Fruit fly (Drosophila melanogaster): ENCODE results near the gene CG12983.
A peak's percentile ranks its signal among the peaks of the same experiment; 100 is the strongest.

CG12983 gene

dm6 chr3L:21007364-21008254, 41.0 kb upstream of the CG12983 start (continued):
- TF ChIP-seq CG6254 (GFP tag; optimal IDR thresholded peaks at IDR 0.05) (peak; percentile 4), zen2 (GFP tag; IDR thresholded peaks at IDR 0.05; ENCODE audit: partially characterized antibody) (no peak), Deaf1 (tag; optimal IDR thresholded peaks at IDR 0.05) (no peak), CG4617 (GFP tag; optimal IDR thresholded peaks at IDR 0.05; ENCODE audit: borderline replicate concordance) (no peak), CG14014 (GFP tag; IDR thresholded peaks at IDR 0.05) (no peak), Abd-B (GFP tag; optimal IDR thresholded peaks at IDR 0.05) (no peak), Opbp (GFP tag; IDR thresholded peaks at IDR 0.05; ENCODE audit: partially characterized antibody) (no peak), wor (GFP tag; IDR thresholded peaks at IDR 0.05) (no peak), en (GFP tag; optimal IDR thresholded peaks at IDR 0.05) (no peak), Sox102F (GFP tag; optimal IDR thresholded peaks at IDR 0.05) (no peak), CG33213 (GFP tag; optimal IDR thresholded peaks at IDR 0.05) (peak; percentile 21), Trl (optimal IDR thresholded peaks at IDR 0.05) (peak; percentile 44 to 59), Trl (GFP tag; optimal IDR thresholded peaks at IDR 0.05) (peak; percentile 18), slou (GFP tag; optimal IDR thresholded peaks at IDR 0.05) (no peak), CG3407 (GFP tag; optimal IDR thresholded peaks at IDR 0.05) (peak; percentile 66), CG3163 (GFP tag; optimal IDR thresholded peaks at IDR 0.05) (peak; percentile 67), CG30403 (GFP tag; optimal IDR thresholded peaks at IDR 0.05) (no peak), CG12391 (tag; optimal IDR thresholded peaks at IDR 0.05) (peak; percentile 1), Med (GFP tag) (peak; percentile 83), CG5245 (GFP tag; optimal IDR thresholded peaks at IDR 0.05) (no peak), CG12236 (GFP tag; optimal IDR thresholded peaks at IDR 0.05) (peak; percentile 20), Spps (tag; optimal IDR thresholded peaks at IDR 0.05) (peak; percentile 24), lilli (GFP tag; optimal IDR thresholded peaks at IDR 0.05) (peak; percentile 4), nerfin-1 (tag; optimal IDR thresholded peaks at IDR 0.05) (no peak), Nf-YB (GFP tag; optimal IDR thresholded peaks at IDR 0.05) (peak; percentile 9), ems (GFP tag; optimal IDR thresholded peaks at IDR 0.05) (peak; percentile 14), zfh2 (GFP tag; optimal IDR thresholded peaks at IDR 0.05) (no peak), Atf6 (GFP tag; IDR thresholded peaks at IDR 0.05) (no peak), scrt (GFP tag; optimal IDR thresholded peaks at IDR 0.05) (no peak), Hr51 (GFP tag; optimal IDR thresholded peaks at IDR 0.05) (no peak), CG8359 (GFP tag; optimal IDR thresholded peaks at IDR 0.05; ENCODE audit: borderline replicate concordance) (no peak), CG1792 (GFP tag; optimal IDR thresholded peaks at IDR 0.05) (no peak), NC2α (GFP tag; optimal IDR thresholded peaks at IDR 0.05) (peak; percentile 11), CG6791 (GFP tag; IDR thresholded peaks at IDR 0.05; ENCODE audit: partially characterized antibody) (no peak), CG9932 (GFP tag; IDR thresholded peaks at IDR 0.05) (no peak), Doc2 (GFP tag; IDR thresholded peaks at IDR 0.05) (no peak), CG15601 (tag; optimal IDR thresholded peaks at IDR 0.05) (peak; percentile 57), Bdp1 (GFP tag; optimal IDR thresholded peaks at IDR 0.05) (peak; percentile 18), pho (GFP tag; optimal IDR thresholded peaks at IDR 0.05) (no peak), CG10979 (tag; optimal IDR thresholded peaks at IDR 0.05) (peak; percentile 30), zen (tag; optimal IDR thresholded peaks at IDR 0.05) (peak; percentile 64), CG17568 (GFP tag; optimal IDR thresholded peaks at IDR 0.05) (no peak), CG4404 (GFP tag; IDR thresholded peaks at IDR 0.05) (no peak), tgo (GFP tag; IDR thresholded peaks at IDR 0.05) (no peak), Dfd (GFP tag; optimal IDR thresholded peaks at IDR 0.05) (no peak), ind (GFP tag; optimal IDR thresholded peaks at IDR 0.05) (no peak), CG8924 (tag; optimal IDR thresholded peaks at IDR 0.05) (peak; percentile 17), dati (GFP tag; IDR thresholded peaks at IDR 0.05) (no peak), cato (GFP tag; optimal IDR thresholded peaks at IDR 0.05; ENCODE audit: borderline replicate concordance) (no peak)
